Worm (Caenorhabditis elegans) whole organism, L4/young adult: ENCODE data around the gene ptp-1.

Experiments used
- W03F9.2 ChIP-seq: fragments of 150-350 bp; optimal IDR thresholded peaks from 2 replicates; lab custom pipeline; 2014; ENCODE audit warnings: missing biosample characterization, missing genetic modification characterization
- dao-5 ChIP-seq: sonication (generic microtip); optimal IDR thresholded peaks from 2 replicates; lab custom pipeline; 2016; ENCODE audit warnings: missing genotype, missing genetic modification characterization, moderate library complexity, missing compliant biosample characterization
- him-1 ChIP-seq: sonication (generic microtip); optimal IDR thresholded peaks from 2 replicates; lab custom pipeline; 2016; ENCODE audit warnings: missing genotype, missing genetic modification reagents, missing genetic modification characterization, missing compliant biosample characterization

DNA sequence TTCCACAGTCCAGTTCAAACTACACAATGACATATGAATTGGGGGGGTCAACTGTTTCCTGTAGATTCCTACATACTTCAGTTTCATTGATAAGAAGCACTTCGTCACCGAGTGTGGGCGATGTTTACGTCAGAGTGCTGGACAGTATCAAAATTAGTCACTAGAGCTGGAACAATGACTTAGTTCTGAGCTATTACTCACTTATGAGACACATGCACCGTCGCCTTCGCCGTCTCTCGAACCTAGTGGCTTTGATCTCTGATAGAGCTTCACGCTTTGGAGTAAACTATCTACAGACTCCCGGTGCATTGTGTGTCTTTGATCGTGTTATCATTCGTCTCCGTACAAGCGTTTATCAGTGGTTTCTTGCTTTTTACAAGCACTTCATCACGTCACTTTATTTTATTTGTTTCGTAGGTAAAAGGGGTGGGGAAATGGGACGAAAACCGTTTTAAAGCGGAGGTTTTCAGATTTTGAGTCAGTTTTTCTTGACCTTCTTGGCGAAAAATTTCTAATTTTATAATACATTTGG, 19.1 kb upstream of the ptp-1 start:
- TF ChIP-seq him-1 (tag; lab: Kevin White, UChicago) (no peak), W03F9.2 (no peak), dao-5 (tag; lab: Kevin White, UChicago) (no peak)
